Worm (Caenorhabditis elegans) whole organism, midembryonic: Measurements from ENCODE around the gene glb-24.

Experiments
- T22C8.4 ChIP-seq: fragments of 200-800 bp; sonication (Bioruptor generic); IDR thresholded peaks from 2 replicates; pipeline ENCODE4 v1.3.6; 2022; ENCODE audit warnings: missing genetic modification characterization, missing compliant biosample characterization
- cog-1 ChIP-seq: sonication (generic microtip); optimal IDR thresholded peaks from 2 replicates; lab custom pipeline; 2016; ENCODE audit warnings: missing genetic modification characterization, missing compliant biosample characterization
- flt-1 ChIP-seq: fragments of 200-800 bp; sonication (Bioruptor generic); IDR thresholded peaks from 2 replicates; pipeline ENCODE4 v1.3.6; 2022; ENCODE audit warnings: missing genetic modification characterization, missing compliant biosample characterization
- klf-2 ChIP-seq: fragments of 200-800 bp; sonication (Bioruptor generic); conservative IDR thresholded peaks from 2 replicates; pipeline ENCODE4 v1.3.6; 2022; ENCODE audit warnings: missing genetic modification reagents, missing genetic modification characterization, missing compliant biosample characterization
- med-1 ChIP-seq: sonication (generic microtip); optimal IDR thresholded peaks from 2 replicates; lab custom pipeline; 2017; ENCODE audit warnings: missing genetic modification characterization, mild to moderate bottlenecking, missing compliant biosample characterization, antibody characterized with exemption, missing genetic modification reagents; ENCODE audit not compliant: insufficient read depth
- tab-1 ChIP-seq: fragments of 200-800 bp; sonication (Bioruptor generic); IDR thresholded peaks from 2 replicates; pipeline ENCODE4 v1.3.6; 2022; ENCODE audit warnings: missing genetic modification characterization, missing compliant biosample characterization
- ztf-23 ChIP-seq: fragments of 200-800 bp; sonication (Bioruptor generic); IDR thresholded peaks from 2 replicates; pipeline ENCODE4 v1.3.6; 2022; ENCODE audit warnings: missing genetic modification reagents, missing genetic modification characterization, missing compliant biosample characterization
- ztf-29 ChIP-seq: fragments of 200-800 bp; sonication (Bioruptor generic); IDR thresholded peaks from 2 replicates; pipeline ENCODE4 v1.3.6; 2022; ENCODE audit warnings: missing genetic modification reagents, missing genetic modification characterization, missing compliant biosample characterization

- TF ChIP-seq ztf-29 (GFP tag; lab: Robert Waterston, UW) (no peak), flt-1 (GFP tag; lab: Robert Waterston, UW) (no peak), med-1 (GFP tag; lab: Kevin White, UChicago) (no peak), T22C8.4 (no peak), cog-1 (tag; lab: Kevin White, UChicago) (no peak), klf-2 (GFP tag; lab: Robert Waterston, UW) (no peak), ztf-23 (GFP tag; lab: Robert Waterston, UW) (no peak), tab-1 (GFP tag; lab: Robert Waterston, UW) (no peak)
These were observed at the start of gene glb-24 for ce11 chrV:12885860-12886259.
